Worm (Caenorhabditis elegans) whole organism, late embryonic: ENCODE results near the gene Y116A8C.25.

Experiments
- C08G9.2 ChIP-seq: sonication (generic microtip); optimal IDR thresholded peaks from 2 replicates; lab custom pipeline; 2016; ENCODE audit warnings: mild to moderate bottlenecking, missing genetic modification characterization, moderate library complexity, missing compliant biosample characterization
- C38D4.7 ChIP-seq: fragments of 200-800 bp; sonication (Bioruptor generic); optimal IDR thresholded peaks from 2 replicates; lab custom pipeline; 2018; ENCODE audit warnings: mild to moderate bottlenecking, missing genetic modification characterization, moderate library complexity, missing compliant biosample characterization
- F13H6.1 ChIP-seq: sonication (generic microtip); optimal IDR thresholded peaks from 2 replicates; lab custom pipeline; 2016; ENCODE audit warnings: missing genetic modification characterization, missing compliant biosample characterization
- K02D7.2 ChIP-seq: sonication (generic microtip); optimal IDR thresholded peaks from 2 replicates; lab custom pipeline; 2017; ENCODE audit warnings: mild to moderate bottlenecking, missing genetic modification characterization, missing compliant biosample characterization
- K09A11.1 ChIP-seq: sonication (generic microtip); optimal IDR thresholded peaks from 2 replicates; lab custom pipeline; 2017; ENCODE audit warnings: antibody characterized with exemption, mild to moderate bottlenecking, missing genetic modification characterization, missing compliant biosample characterization; ENCODE audit not compliant: insufficient read depth
- T23F11.4 ChIP-seq: fragments of 200-800 bp; sonication (Bioruptor generic); optimal IDR thresholded peaks from 2 replicates; lab custom pipeline; 2018; ENCODE audit warnings: mild to moderate bottlenecking, missing genetic modification characterization, missing compliant biosample characterization
- Y22D7AL.16 ChIP-seq: sonication (generic microtip); optimal IDR thresholded peaks from 2 replicates; lab custom pipeline; 2016; ENCODE audit warnings: missing genetic modification characterization, missing compliant biosample characterization
- ahr-1 ChIP-seq: sonication (generic microtip); optimal IDR thresholded peaks from 2 replicates; lab custom pipeline; 2016; ENCODE audit warnings: missing genetic modification characterization, missing compliant biosample characterization
- ama-1 ChIP-seq: fragments of 150-350 bp; optimal IDR thresholded peaks from 2 replicates; lab custom pipeline; 2014
- ceh-14 ChIP-seq: sonication (generic microtip); optimal IDR thresholded peaks from 2 replicates; lab custom pipeline; 2016; ENCODE audit warnings: missing genotype, missing genetic modification characterization, missing compliant biosample characterization
- ceh-18 ChIP-seq: sonication (generic microtip); optimal IDR thresholded peaks from 2 replicates; lab custom pipeline; 2016; ENCODE audit warnings: missing genetic modification characterization, missing compliant biosample characterization
- ceh-19 ChIP-seq: fragments of 200-800 bp; sonication (Bioruptor generic); optimal IDR thresholded peaks from 2 replicates; lab custom pipeline; 2018; ENCODE audit warnings: mild to moderate bottlenecking, missing genetic modification characterization, missing compliant biosample characterization
- ceh-22 ChIP-seq: sonication (generic microtip); optimal IDR thresholded peaks from 2 replicates; lab custom pipeline; 2017; ENCODE audit warnings: missing biosample characterization, missing genetic modification characterization
- ceh-24 ChIP-seq: sonication (generic microtip); optimal IDR thresholded peaks from 2 replicates; lab custom pipeline; 2016; ENCODE audit warnings: mild to moderate bottlenecking, missing genetic modification characterization, missing compliant biosample characterization
- ceh-30 ChIP-seq: fragments of 150-350 bp; optimal IDR thresholded peaks from 2 replicates; lab custom pipeline; 2014; ENCODE audit warnings: missing biosample characterization, missing genetic modification characterization
- ceh-31 ChIP-seq: sonication (generic microtip); optimal IDR thresholded peaks from 2 replicates; lab custom pipeline; 2016; ENCODE audit warnings: missing genetic modification characterization, missing compliant biosample characterization
- ceh-34 ChIP-seq: sonication (generic microtip); optimal IDR thresholded peaks from 2 replicates; lab custom pipeline; 2016; ENCODE audit warnings: mild to moderate bottlenecking, missing genetic modification characterization, missing compliant biosample characterization
- ceh-45 ChIP-seq: fragments of 200-800 bp; sonication (Bioruptor generic); IDR thresholded peaks from 2 replicates; pipeline ENCODE4 v1.3.6; 2022; ENCODE audit warnings: missing genetic modification reagents, missing genetic modification characterization, missing compliant biosample characterization
- ceh-6 ChIP-seq: fragments of 200-800 bp; sonication (Bioruptor generic); optimal IDR thresholded peaks from 2 replicates; lab custom pipeline; 2018; ENCODE audit warnings: mild to moderate bottlenecking, missing genetic modification characterization, missing compliant biosample characterization
- che-1 ChIP-seq: sonication (generic microtip); optimal IDR thresholded peaks from 2 replicates; lab custom pipeline; 2016; ENCODE audit warnings: mild to moderate bottlenecking, missing genetic modification characterization, missing compliant biosample characterization
- dmd-4 ChIP-seq: sonication (generic microtip); optimal IDR thresholded peaks from 2 replicates; lab custom pipeline; 2016; ENCODE audit warnings: borderline replicate concordance, missing genetic modification characterization, missing compliant biosample characterization
- dve-1 ChIP-seq: sonication (generic microtip); optimal IDR thresholded peaks from 2 replicates; lab custom pipeline; 2017; ENCODE audit warnings: antibody characterized with exemption, mild to moderate bottlenecking, missing genetic modification characterization, missing compliant biosample characterization
- elt-4 ChIP-seq: sonication (generic microtip); optimal IDR thresholded peaks from 2 replicates; lab custom pipeline; 2016; ENCODE audit warnings: missing genetic modification characterization, missing compliant biosample characterization
- ets-4 ChIP-seq: sonication (generic microtip); optimal IDR thresholded peaks from 2 replicates; lab custom pipeline; 2016; ENCODE audit warnings: missing genetic modification characterization, missing compliant biosample characterization
- fax-1 ChIP-seq: sonication (generic microtip); optimal IDR thresholded peaks from 2 replicates; lab custom pipeline; 2016; ENCODE audit warnings: missing genotype, missing genetic modification characterization, missing compliant biosample characterization
- gmeb-2 ChIP-seq: sonication (generic microtip); optimal IDR thresholded peaks from 2 replicates; lab custom pipeline; 2016; ENCODE audit warnings: missing genetic modification characterization, inconsistent platforms, missing compliant biosample characterization
- hlh-13 ChIP-seq: fragments of 200-800 bp; sonication (Bioruptor generic); optimal IDR thresholded peaks from 2 replicates; lab custom pipeline; 2018; ENCODE audit warnings: mild to moderate bottlenecking, missing genetic modification characterization, missing compliant biosample characterization
- hlh-15 ChIP-seq: sonication (generic microtip); optimal IDR thresholded peaks from 2 replicates; lab custom pipeline; 2016; ENCODE audit warnings: missing genetic modification characterization, missing compliant biosample characterization
- hlh-30 ChIP-seq: sonication (generic microtip); optimal IDR thresholded peaks from 2 replicates; lab custom pipeline; 2017; ENCODE audit warnings: antibody characterized with exemption, missing genetic modification characterization, missing compliant biosample characterization; ENCODE audit not compliant: insufficient read depth
- hlh-8 ChIP-seq: sonication (generic microtip); optimal IDR thresholded peaks from 2 replicates; lab custom pipeline; 2016; ENCODE audit warnings: missing genotype, missing genetic modification characterization, missing compliant biosample characterization
- lim-6 ChIP-seq: sonication (generic microtip); optimal IDR thresholded peaks from 2 replicates; lab custom pipeline; 2016; ENCODE audit warnings: missing genetic modification characterization, missing compliant biosample characterization
- lin-11 ChIP-seq: fragments of 200-800 bp; sonication (Bioruptor generic); optimal IDR thresholded peaks from 2 replicates; lab custom pipeline; 2018; ENCODE audit warnings: mild to moderate bottlenecking, missing genetic modification characterization, missing compliant biosample characterization
- madf-2 ChIP-seq: sonication (generic microtip); optimal IDR thresholded peaks from 2 replicates; lab custom pipeline; 2017; ENCODE audit warnings: missing genetic modification characterization, missing compliant biosample characterization
- nfya-1 ChIP-seq: sonication (generic microtip); optimal IDR thresholded peaks from 2 replicates; lab custom pipeline; 2017; ENCODE audit warnings: missing genetic modification characterization, mild to moderate bottlenecking, missing compliant biosample characterization, antibody characterized with exemption, moderate library complexity
- nhr-232 ChIP-seq: sonication (generic microtip); optimal IDR thresholded peaks from 2 replicates; lab custom pipeline; 2016; ENCODE audit warnings: missing genetic modification characterization, missing compliant biosample characterization
- npax-4 ChIP-seq: sonication (generic microtip); optimal IDR thresholded peaks from 2 replicates; lab custom pipeline; 2016; ENCODE audit warnings: missing genetic modification characterization, missing compliant biosample characterization
- pha-2 ChIP-seq: sonication (generic microtip); optimal IDR thresholded peaks from 2 replicates; lab custom pipeline; 2017; ENCODE audit warnings: mild to moderate bottlenecking, missing genetic modification characterization, missing compliant biosample characterization
- pros-1 ChIP-seq: fragments of 150-350 bp; optimal IDR thresholded peaks from 2 replicates; lab custom pipeline; 2014; ENCODE audit warnings: missing biosample characterization, missing genetic modification reagents, missing genetic modification characterization
- ref-2 ChIP-seq: sonication (generic microtip); optimal IDR thresholded peaks from 2 replicates; lab custom pipeline; 2016; ENCODE audit warnings: missing genetic modification characterization, missing compliant biosample characterization
- rnt-1 ChIP-seq: sonication (generic microtip); optimal IDR thresholded peaks from 2 replicates; lab custom pipeline; 2016; ENCODE audit warnings: missing genetic modification characterization, missing compliant biosample characterization
- sdc-2 ChIP-seq: sonication (generic microtip); optimal IDR thresholded peaks from 2 replicates; lab custom pipeline; 2016; ENCODE audit warnings: missing genotype, missing genetic modification characterization, missing compliant biosample characterization
- sox-4 ChIP-seq: sonication (generic microtip); optimal IDR thresholded peaks from 2 replicates; lab custom pipeline; 2017; ENCODE audit warnings: mild to moderate bottlenecking, missing genetic modification characterization, inconsistent platforms, missing compliant biosample characterization
- syd-9 ChIP-seq: sonication (generic microtip); optimal IDR thresholded peaks from 2 replicates; lab custom pipeline; 2016; ENCODE audit warnings: mild to moderate bottlenecking, missing genetic modification characterization, moderate library complexity, missing compliant biosample characterization
- tbx-2 ChIP-seq: sonication (generic microtip); optimal IDR thresholded peaks from 2 replicates; lab custom pipeline; 2016; ENCODE audit warnings: missing genetic modification characterization, missing compliant biosample characterization
- ttx-3 ChIP-seq: sonication (generic microtip); optimal IDR thresholded peaks from 2 replicates; lab custom pipeline; 2016; ENCODE audit warnings: missing genetic modification reagents, missing genetic modification characterization, missing compliant biosample characterization
- unc-3 ChIP-seq, 2 experiments: fragments of 200-800 bp in 1 of 2; sonication (Bioruptor generic) in 1 of 2; sonication (generic microtip) in 1 of 2; conservative IDR thresholded peaks in 1 of 2; optimal IDR thresholded peaks in 1 of 2; 2 replicates each; pipeline versions ENCODE4 v1.3.6 to Lab custom; 2016 to 2022; ENCODE audit warnings: missing compliant biosample characterization in 2 of 2, missing genetic modification characterization in 2 of 2, missing genetic modification reagents in 1 of 2
- unc-42 ChIP-seq: sonication (generic microtip); optimal IDR thresholded peaks from 2 replicates; lab custom pipeline; 2016; ENCODE audit warnings: missing genotype, missing genetic modification characterization, missing compliant biosample characterization
- unc-55 ChIP-seq: sonication (generic microtip); optimal IDR thresholded peaks from 2 replicates; lab custom pipeline; 2017; ENCODE audit warnings: missing biosample characterization, missing genetic modification reagents, missing genetic modification characterization
- unc-86 ChIP-seq: sonication (generic microtip); optimal IDR thresholded peaks from 2 replicates; lab custom pipeline; 2016; ENCODE audit warnings: missing genetic modification characterization, missing compliant biosample characterization
- zip-5 ChIP-seq: sonication (generic microtip); optimal IDR thresholded peaks from 2 replicates; lab custom pipeline; 2016; ENCODE audit warnings: missing genetic modification characterization, missing compliant biosample characterization
- ztf-16 ChIP-seq: sonication (generic microtip); optimal IDR thresholded peaks from 2 replicates; lab custom pipeline; 2017; ENCODE audit warnings: missing genetic modification characterization, missing compliant biosample characterization

Y116A8C.25 gene

DNA sequence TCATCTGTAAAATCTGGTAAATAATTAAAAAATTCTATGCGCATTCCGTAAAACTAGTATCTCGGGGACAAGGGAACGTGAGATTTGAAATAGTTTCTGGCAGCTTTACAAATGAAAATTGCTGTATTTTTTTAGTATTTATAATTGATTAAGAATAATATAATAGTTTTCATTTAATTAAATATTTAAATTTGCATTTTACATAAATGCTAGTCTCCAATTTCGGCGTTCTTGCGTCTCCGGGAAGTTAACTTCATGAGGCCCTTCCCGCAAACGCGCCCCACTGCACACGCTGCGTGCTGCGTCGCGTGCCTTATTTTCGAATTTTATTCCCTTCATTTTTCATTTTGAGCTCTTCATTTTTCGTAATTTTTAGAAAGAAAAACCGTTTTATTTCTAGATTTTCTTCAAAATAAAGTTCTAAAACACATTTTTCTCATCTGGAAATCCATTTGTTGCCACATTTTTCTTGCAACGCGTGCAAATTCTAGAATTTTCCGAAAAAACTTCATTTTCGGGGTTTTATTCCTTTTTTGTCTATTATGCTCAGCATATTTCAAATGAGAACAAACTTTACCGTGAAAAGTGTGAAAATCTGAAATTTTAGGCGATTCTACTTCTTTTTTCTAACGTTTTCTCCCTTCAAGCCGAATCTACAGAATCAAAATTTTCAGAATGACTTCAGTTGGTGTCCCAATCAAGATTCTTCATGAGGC lies 9.0 kb upstream of the Y116A8C.25 start, which contains the start of the genes snx-13 and snr-1:
Gene snx-13, minus strand, starts transcription at position 55 of the 716 bp plus-strand sequence.
Gene snr-1, plus strand, starts transcription at position 666 of the 716 bp plus-strand sequence.
- TF ChIP-seq ztf-16 (tag; lab: Kevin White, UChicago) (peak; percentile 96), F13H6.1 (tag; lab: Kevin White, UChicago) (peak; percentile 93), nhr-232 (tag; lab: Kevin White, UChicago) (no peak), unc-42 (tag; lab: Kevin White, UChicago) (peak; percentile 80), tbx-2 (tag; lab: Kevin White, UChicago) (peak; percentile 99), npax-4 (tag; lab: Kevin White, UChicago) (peak; percentile 64), pros-1 (tag; lab: Kevin White, UChicago) (no peak), K02D7.2 (peak; percentile 90), lim-6 (tag; lab: Kevin White, UChicago) (peak; percentile 96), nfya-1 (tag; lab: Kevin White, UChicago) (peak; percentile 47), ceh-19 (GFP tag; lab: Kevin White, UChicago) (peak; percentile 94), ceh-14 (tag; lab: Kevin White, UChicago) (peak; percentile 98), gmeb-2 (peak; percentile 82), lin-11 (peak; percentile 80), ets-4 (tag; lab: Kevin White, UChicago) (peak; percentile 93), unc-86 (tag; lab: Kevin White, UChicago) (peak; percentile 97), zip-5 (tag; lab: Kevin White, UChicago) (peak; percentile 99), Y22D7AL.16 (peak; percentile 84), ceh-6 (peak; percentile 48), ceh-18 (tag; lab: Kevin White, UChicago) (peak; percentile 54), syd-9 (tag; lab: Kevin White, UChicago) (peak; percentile 66), dmd-4 (tag; lab: Kevin White, UChicago) (peak; percentile 76), sdc-2 (peak; percentile 68), hlh-8 (tag; lab: Kevin White, UChicago) (peak; percentile 97), hlh-15 (tag; lab: Kevin White, UChicago) (peak; percentile 97), pha-2 (tag; lab: Kevin White, UChicago) (peak; percentile 94), C38D4.7 (GFP tag; lab: Kevin White, UChicago) (peak; percentile 87), sox-4 (tag; lab: Kevin White, UChicago) (peak; percentile 71), hlh-13 (peak; percentile 71), ceh-31 (tag; lab: Kevin White, UChicago) (peak; percentile 99), C08G9.2 (tag; lab: Kevin White, UChicago) (peak; percentile 94), K09A11.1 (tag; lab: Kevin White, UChicago) (no peak), ceh-30 (tag; lab: Kevin White, UChicago) (no peak), ceh-45 (GFP tag; lab: Robert Waterston, UW) (peak; percentile 82), ttx-3 (peak; percentile 95), dve-1 (tag; lab: Kevin White, UChicago) (no peak), T23F11.4 (peak; percentile 83), ref-2 (peak; percentile 98), ahr-1 (tag; lab: Kevin White, UChicago) (peak; percentile 98), fax-1 (tag; lab: Kevin White, UChicago) (peak; percentile 96), unc-55 (GFP tag; lab: Kevin White, UChicago) (no peak), ceh-22 (tag; lab: Kevin White, UChicago) (no peak), che-1 (peak; percentile 83), ceh-34 (tag; lab: Kevin White, UChicago) (peak; percentile 95), ama-1 (lab: Kevin White, UChicago) (no peak), hlh-30 (tag; lab: Kevin White, UChicago) (no peak), rnt-1 (tag; lab: Kevin White, UChicago) (peak; percentile 94), madf-2 (peak; percentile 76), elt-4 (tag; lab: Kevin White, UChicago) (no peak), ceh-24 (peak; percentile 85), unc-3 (GFP tag; conservative IDR thresholded peaks at IDR 0.05; lab: Robert Waterston, UW) (peak; percentile 72; the same call in 1 of the 2 replicates), unc-3 (tag; optimal IDR thresholded peaks at IDR 0.05; lab: Kevin White, UChicago) (peak; percentile 96)
